Fruit fly (Drosophila melanogaster): ENCODE data around the gene Pvf3.

Gene Pvf3

dm6 chr2L:7119460-7120047 lies 37.9 kb downstream of the Pvf3 start:
- TF ChIP-seq Clk (GFP tag; optimal IDR thresholded peaks at IDR 0.05) (no peak), CG5204 (GFP tag; optimal IDR thresholded peaks at IDR 0.05) (no peak), CG7045 (GFP tag; optimal IDR thresholded peaks at IDR 0.05) (no peak), toe (GFP tag; optimal IDR thresholded peaks at IDR 0.05) (no peak), cnc (optimal IDR thresholded peaks at IDR 0.05) (no peak), ovo (GFP tag; optimal IDR thresholded peaks at IDR 0.05) (no peak), CG33017 (tag; optimal IDR thresholded peaks at IDR 0.05) (no peak), pad (GFP tag; optimal IDR thresholded peaks at IDR 0.05) (no peak), bab1 (GFP tag; optimal IDR thresholded peaks at IDR 0.05) (no peak), CG11617 (GFP tag; optimal IDR thresholded peaks at IDR 0.05) (no peak), Mnt (GFP tag; optimal IDR thresholded peaks at IDR 0.05) (no peak), Crg-1 (GFP tag; optimal IDR thresholded peaks at IDR 0.05) (no peak), tj (GFP tag; optimal IDR thresholded peaks at IDR 0.05) (no peak), CG12768 (GFP tag; optimal IDR thresholded peaks at IDR 0.05) (no peak), CG7101 (tag; optimal IDR thresholded peaks at IDR 0.05) (no peak), cic (GFP tag; optimal IDR thresholded peaks at IDR 0.05) (no peak), Hr96 (GFP tag; optimal IDR thresholded peaks at IDR 0.05) (no peak), kay (GFP tag; ENCODE audit: borderline replicate concordance) (no peak)

DNA sequence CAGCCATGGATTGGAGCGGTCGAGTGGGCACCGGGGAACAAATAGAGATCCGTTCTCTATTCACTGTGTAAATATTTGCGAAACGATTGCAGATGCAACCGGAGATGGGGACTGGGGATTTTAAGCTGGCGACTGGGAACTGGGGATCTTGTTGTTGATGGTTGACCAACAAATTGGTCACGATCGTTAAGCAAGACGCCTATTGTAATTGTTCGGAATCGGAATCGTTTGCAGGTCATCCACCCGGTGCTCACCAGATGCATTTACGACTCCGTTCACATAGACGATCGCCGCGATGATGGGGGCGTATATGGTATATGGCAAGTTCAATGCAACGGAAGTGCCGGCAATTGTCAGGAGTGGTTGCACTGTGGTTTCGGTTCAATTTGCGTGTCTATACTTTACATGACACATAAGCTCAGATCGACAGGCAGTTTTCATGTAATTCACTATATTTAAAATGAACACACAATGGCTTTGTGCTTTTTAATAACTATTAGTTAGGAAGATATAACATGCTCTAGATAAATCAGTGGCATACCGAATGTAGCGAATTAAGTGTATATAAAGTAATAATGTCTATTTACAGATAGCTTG lies 39.2 kb downstream of the Pvf3 start:
- TF ChIP-seq bab1 (GFP tag; optimal IDR thresholded peaks at IDR 0.05) (no peak), Crg-1 (GFP tag; optimal IDR thresholded peaks at IDR 0.05) (no peak), CG12768 (GFP tag; optimal IDR thresholded peaks at IDR 0.05) (no peak), Hr96 (GFP tag; optimal IDR thresholded peaks at IDR 0.05) (no peak), toe (GFP tag; optimal IDR thresholded peaks at IDR 0.05) (no peak), CG33017 (tag; optimal IDR thresholded peaks at IDR 0.05) (no peak), pad (GFP tag; optimal IDR thresholded peaks at IDR 0.05) (no peak), CG11617 (GFP tag; optimal IDR thresholded peaks at IDR 0.05) (no peak), cnc (optimal IDR thresholded peaks at IDR 0.05) (no peak), kay (GFP tag; ENCODE audit: borderline replicate concordance) (no peak), cic (GFP tag; optimal IDR thresholded peaks at IDR 0.05) (no peak), Mnt (GFP tag; optimal IDR thresholded peaks at IDR 0.05) (no peak), CG7045 (GFP tag; optimal IDR thresholded peaks at IDR 0.05) (no peak), CG14711 (tag; optimal IDR thresholded peaks at IDR 0.05) (no peak), ovo (GFP tag; optimal IDR thresholded peaks at IDR 0.05) (no peak), CG7101 (tag; optimal IDR thresholded peaks at IDR 0.05) (no peak), Clk (GFP tag; optimal IDR thresholded peaks at IDR 0.05) (no peak), tj (GFP tag; optimal IDR thresholded peaks at IDR 0.05) (no peak)

- TF ChIP-seq Clk (GFP tag; optimal IDR thresholded peaks at IDR 0.05): no peak
- TF ChIP-seq CG12768 (GFP tag; optimal IDR thresholded peaks at IDR 0.05): no peak
- no peak for TF ChIP-seq CG11617 (GFP tag; optimal IDR thresholded peaks at IDR 0.05)
- no peak for TF ChIP-seq CG1620 (GFP tag; optimal IDR thresholded peaks at IDR 0.05)
- no peak for TF ChIP-seq CG14711 (tag; optimal IDR thresholded peaks at IDR 0.05)
- TF ChIP-seq kay (GFP tag; ENCODE audit: borderline replicate concordance): no peak
Measured at dm6 chr2L:7117552-7118144, 39.8 kb downstream of the Pvf3 start.

dm6 chr2L:7114159-7114558 lies 43.3 kb downstream of the Pvf3 start:
- TF ChIP-seq CG7101 (tag; optimal IDR thresholded peaks at IDR 0.05): no peak
- no peak for TF ChIP-seq CG14711 (tag; optimal IDR thresholded peaks at IDR 0.05)
- no peak for TF ChIP-seq CG12768 (GFP tag; optimal IDR thresholded peaks at IDR 0.05)
- no peak for TF ChIP-seq CG5204 (GFP tag; optimal IDR thresholded peaks at IDR 0.05)
- no peak for TF ChIP-seq CG7045 (GFP tag; optimal IDR thresholded peaks at IDR 0.05)
- no peak for TF ChIP-seq CG33017 (tag; optimal IDR thresholded peaks at IDR 0.05)
- TF ChIP-seq ovo (GFP tag; optimal IDR thresholded peaks at IDR 0.05): no peak
- TF ChIP-seq Hr96 (GFP tag; optimal IDR thresholded peaks at IDR 0.05): no peak
- TF ChIP-seq kay (GFP tag; ENCODE audit: borderline replicate concordance): no peak
- no peak for TF ChIP-seq pad (GFP tag; optimal IDR thresholded peaks at IDR 0.05)
- no peak for TF ChIP-seq Clk (GFP tag; optimal IDR thresholded peaks at IDR 0.05)
- TF ChIP-seq cic (GFP tag; optimal IDR thresholded peaks at IDR 0.05): no peak
- no peak for TF ChIP-seq Mnt (GFP tag; optimal IDR thresholded peaks at IDR 0.05)
- no peak for TF ChIP-seq CG1620 (GFP tag; optimal IDR thresholded peaks at IDR 0.05)
- no peak for TF ChIP-seq bab1 (GFP tag; optimal IDR thresholded peaks at IDR 0.05)
- TF ChIP-seq tj (GFP tag; optimal IDR thresholded peaks at IDR 0.05): no peak
- TF ChIP-seq cnc (optimal IDR thresholded peaks at IDR 0.05): no peak
- no peak for TF ChIP-seq toe (GFP tag; optimal IDR thresholded peaks at IDR 0.05)
- no peak for TF ChIP-seq Crg-1 (GFP tag; optimal IDR thresholded peaks at IDR 0.05)

DNA sequence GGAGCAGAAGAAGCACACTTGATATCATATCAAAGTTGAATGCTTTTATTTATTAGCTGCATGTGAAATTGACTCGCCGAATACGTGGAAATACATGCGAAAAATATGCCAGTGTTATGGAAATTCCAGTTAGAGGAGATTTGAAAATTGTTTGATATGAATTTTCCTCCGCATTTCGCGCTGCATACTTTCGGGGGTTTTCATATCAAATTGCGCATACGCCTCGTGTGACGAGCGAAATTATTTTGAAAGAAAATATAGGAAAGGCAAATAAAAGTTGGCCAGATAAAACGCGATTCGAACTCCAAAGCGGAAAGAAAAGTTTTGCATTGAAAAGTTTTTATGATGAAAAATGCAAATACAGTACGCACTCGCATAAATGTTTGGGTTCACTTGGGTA lies 47.2 kb downstream of the Pvf3 start:
- TF ChIP-seq CG33017 (tag; optimal IDR thresholded peaks at IDR 0.05) (no peak), cic (GFP tag; optimal IDR thresholded peaks at IDR 0.05) (no peak), CG5204 (GFP tag; optimal IDR thresholded peaks at IDR 0.05) (no peak)

dm6 chr2L:7107890-7108289 lies 49.6 kb downstream of the Pvf3 start:
- TF ChIP-seq ovo (GFP tag; optimal IDR thresholded peaks at IDR 0.05) (no peak), CG1620 (GFP tag; optimal IDR thresholded peaks at IDR 0.05) (no peak), CG33017 (tag; optimal IDR thresholded peaks at IDR 0.05) (no peak), CG5204 (GFP tag; optimal IDR thresholded peaks at IDR 0.05) (no peak), bab1 (GFP tag; optimal IDR thresholded peaks at IDR 0.05) (no peak), toe (GFP tag; optimal IDR thresholded peaks at IDR 0.05) (no peak)
